Worm (Caenorhabditis elegans): ENCODE results near the gene dhs-22.

ce11 chrV:14440841-14441240 is 19.6 kb upstream of the dhs-22 start, which contains the start of gene F23B12.4:
- TF ChIP-seq ceh-30 (tag; optimal IDR thresholded peaks at IDR 0.05) = no peak
- no peak for TF ChIP-seq ama-1 (optimal IDR thresholded peaks at IDR 0.05)
- no peak for TF ChIP-seq ahr-1 (tag; optimal IDR thresholded peaks at IDR 0.05)
- TF ChIP-seq fax-1 (tag; optimal IDR thresholded peaks at IDR 0.05) = no peak
- no peak for TF ChIP-seq hlh-30 (tag; optimal IDR thresholded peaks at IDR 0.05; ENCODE audit: insufficient read depth)
- TF ChIP-seq pha-2 (tag; optimal IDR thresholded peaks at IDR 0.05) = no peak
- no peak for TF ChIP-seq pax-1 (tag; optimal IDR thresholded peaks at IDR 0.05)
- no peak for TF ChIP-seq odd-2 (tag; optimal IDR thresholded peaks at IDR 0.05)
- no peak for TF ChIP-seq elt-2 (tag; optimal IDR thresholded peaks at IDR 0.05)

Measured in whole organism, late embryonic.